Fruit fly (Drosophila melanogaster) whole organism, embryonic: ENCODE measurements around the gene CG34297.

Source experiments
- Adf1 ChIP-seq: fragments of 200-800 bp; sonication (Bioruptor generic); IDR thresholded peaks from 2 replicates; pipeline ENCODE4 v1.3.6; 2022; ENCODE audit warnings: missing biosample characterization, missing genetic modification characterization
- B-H2 ChIP-seq: fragments of 200-800 bp; sonication (Bioruptor generic); optimal IDR thresholded peaks from 2 replicates; lab custom pipeline; 2018; ENCODE audit warnings: missing biosample characterization, mild to moderate bottlenecking, missing genetic modification characterization
- CG11456 ChIP-seq: fragments of 200-800 bp; sonication (Bioruptor generic); IDR thresholded peaks from 3 replicates; pipeline ENCODE4 v1.3.6; 2022; ENCODE audit warnings: missing biosample characterization, missing genetic modification characterization
- CG12659 ChIP-seq: fragments of 200-800 bp; sonication (Bioruptor generic); optimal IDR thresholded peaks from 3 replicates; lab custom pipeline; 2017; ENCODE audit warnings: mild to moderate bottlenecking, missing biosample characterization, missing genetic modification reagents, missing genetic modification characterization
- CG12769 ChIP-seq: fragments of 200-800 bp; sonication (Bioruptor generic); optimal IDR thresholded peaks from 2 replicates; lab custom pipeline; 2019; ENCODE audit warnings: missing biosample characterization, mild to moderate bottlenecking, missing genetic modification characterization, moderate library complexity
- CG13624 ChIP-seq: fragments of 200-800 bp; sonication (Bioruptor generic); optimal IDR thresholded peaks from 2 replicates; lab custom pipeline; 2016; ENCODE audit warnings: missing biosample characterization, missing genetic modification characterization
- CG13894 ChIP-seq: fragments of 200-800 bp; sonication (Bioruptor generic); optimal IDR thresholded peaks from 3 replicates; lab custom pipeline; 2018; ENCODE audit warnings: missing biosample characterization, mild to moderate bottlenecking, missing genetic modification characterization, moderate library complexity
- CG14667 ChIP-seq: fragments of 200-800 bp; sonication (Bioruptor generic); IDR thresholded peaks from 2 replicates; pipeline ENCODE4 v1.3.6; 2022; ENCODE audit warnings: missing biosample characterization, missing genetic modification characterization
- CG1529 ChIP-seq: fragments of 200-800 bp; sonication (Bioruptor generic); optimal IDR thresholded peaks from 3 replicates; lab custom pipeline; 2018; ENCODE audit warnings: missing biosample characterization, missing genetic modification characterization
- CG17802 ChIP-seq: fragments of 200-800 bp; sonication (Bioruptor generic); optimal IDR thresholded peaks from 2 replicates; lab custom pipeline; 2018; ENCODE audit warnings: missing biosample characterization, mild to moderate bottlenecking, missing genetic modification characterization, moderate library complexity
- CG18764 ChIP-seq: fragments of 200-800 bp; sonication (Bioruptor generic); optimal IDR thresholded peaks from 3 replicates; lab custom pipeline; 2016; ENCODE audit warnings: missing biosample characterization, missing genetic modification characterization
- CG34224 ChIP-seq: fragments of 200-800 bp; sonication (Bioruptor generic); IDR thresholded peaks from 3 replicates; pipeline ENCODE4 v1.3.6; 2022; ENCODE audit warnings: missing biosample characterization, missing genetic modification characterization; ENCODE audit not compliant: partially characterized antibody
- CG3726 ChIP-seq: fragments of 200-800 bp; sonication (Bioruptor generic); IDR thresholded peaks from 3 replicates; pipeline ENCODE4, ENCODE4 v1.3.6; 2022; ENCODE audit warnings: missing biosample characterization, missing genetic modification characterization
- CG3995 ChIP-seq: fragments of 200-800 bp; sonication (Bioruptor generic); optimal IDR thresholded peaks from 3 replicates; lab custom pipeline; 2016; ENCODE audit warnings: missing biosample characterization, missing genetic modification characterization
- CG4424 ChIP-seq: fragments of 200-800 bp; sonication (Bioruptor generic); optimal IDR thresholded peaks from 3 replicates; lab custom pipeline; 2016; ENCODE audit warnings: missing biosample characterization, missing genetic modification characterization
- CG4707 ChIP-seq: fragments of 200-800 bp; sonication (Bioruptor generic); optimal IDR thresholded peaks from 2 replicates; lab custom pipeline; 2018; ENCODE audit warnings: missing biosample characterization, mild to moderate bottlenecking, missing genetic modification characterization, moderate library complexity
- CG6175 ChIP-seq: fragments of 200-800 bp; sonication (Bioruptor generic); IDR thresholded peaks from 3 replicates; pipeline ENCODE4 v1.3.6; 2022; ENCODE audit warnings: missing biosample characterization, missing genetic modification characterization
- CG9727 ChIP-seq: fragments of 200-800 bp; sonication (Bioruptor generic); optimal IDR thresholded peaks from 3 replicates; lab custom pipeline; 2017; ENCODE audit warnings: missing biosample characterization, mild to moderate bottlenecking, missing genetic modification characterization
- Chrac-16 ChIP-seq: fragments of 200-800 bp; sonication (Bioruptor generic); optimal IDR thresholded peaks from 3 replicates; lab custom pipeline; 2016; ENCODE audit warnings: missing biosample characterization, missing genetic modification characterization
- Dad ChIP-seq: fragments of 200-800 bp; sonication (Bioruptor generic); optimal IDR thresholded peaks from 3 replicates; lab custom pipeline; 2016; ENCODE audit warnings: missing biosample characterization, missing genetic modification characterization
- Dek ChIP-seq: fragments of 200-800 bp; sonication (Bioruptor generic); optimal IDR thresholded peaks from 3 replicates; lab custom pipeline; 2019; ENCODE audit warnings: missing biosample characterization, mild to moderate bottlenecking, missing genetic modification characterization, moderate library complexity
- Dip2 ChIP-seq: fragments of 200-800 bp; sonication (Bioruptor generic); IDR thresholded peaks from 2 replicates; pipeline ENCODE4 v1.3.6; 2022; ENCODE audit warnings: missing biosample characterization, missing genetic modification characterization
- Doc2 ChIP-seq: fragments of 200-800 bp; sonication (Bioruptor generic); IDR thresholded peaks from 2 replicates; pipeline ENCODE4 v1.3.6; 2022; ENCODE audit warnings: missing biosample characterization, missing genetic modification characterization
- H2.0 ChIP-seq: fragments of 200-800 bp; sonication (Bioruptor generic); IDR thresholded peaks from 2 replicates; pipeline ENCODE4 v1.3.6; 2022; ENCODE audit warnings: missing biosample characterization, missing genetic modification characterization
- HLH4C ChIP-seq: fragments of 200-800 bp; sonication (Bioruptor generic); IDR thresholded peaks from 3 replicates; pipeline ENCODE4 v1.3.6; 2022; ENCODE audit warnings: missing biosample characterization, missing genetic modification characterization; ENCODE audit not compliant: partially characterized antibody
- HmgZ ChIP-seq: fragments of 200-800 bp; sonication (Bioruptor generic); optimal IDR thresholded peaks from 2 replicates; lab custom pipeline; 2018; ENCODE audit warnings: missing biosample characterization, mild to moderate bottlenecking, missing genetic modification characterization
- Myb ChIP-seq: fragments of 200-800 bp; sonication (Bioruptor generic); optimal IDR thresholded peaks from 2 replicates; lab custom pipeline; 2016; ENCODE audit warnings: missing biosample characterization, missing genetic modification characterization
- NC2α ChIP-seq: fragments of 200-800 bp; sonication (Bioruptor generic); optimal IDR thresholded peaks from 2 replicates; lab custom pipeline; 2016; ENCODE audit warnings: missing biosample characterization, missing genetic modification characterization
- Oli ChIP-seq: fragments of 200-800 bp; sonication (Bioruptor generic); optimal IDR thresholded peaks from 2 replicates; lab custom pipeline; 2018; ENCODE audit warnings: missing biosample characterization, mild to moderate bottlenecking, missing genetic modification characterization, moderate library complexity
- Scr ChIP-seq: fragments of 200-800 bp; sonication (Bioruptor generic); IDR thresholded peaks from 2 replicates; pipeline ENCODE4 v1.3.6; 2022; ENCODE audit warnings: missing biosample characterization, missing genetic modification characterization; ENCODE audit not compliant: partially characterized antibody
- Side ChIP-seq: fragments of 200-800 bp; sonication (Bioruptor generic); optimal IDR thresholded peaks from 2 replicates; lab custom pipeline; 2016; ENCODE audit warnings: missing biosample characterization, missing genetic modification characterization
- Spps ChIP-seq: fragments of 200-800 bp; sonication (Bioruptor generic); optimal IDR thresholded peaks from 2 replicates; lab custom pipeline; 2018; ENCODE audit warnings: missing biosample characterization, mild to moderate bottlenecking, missing genetic modification characterization
- Taf1 ChIP-seq: fragments of 200-800 bp; sonication (Bioruptor generic); IDR thresholded peaks from 2 replicates; pipeline ENCODE4 v1.3.6; 2022; ENCODE audit warnings: missing biosample characterization, missing genetic modification characterization
- Tbp ChIP-seq: fragments of >200 bp; optimal IDR thresholded peaks from 2 replicates; lab custom pipeline; 2018; ENCODE audit warnings: missing biosample characterization, missing genetic modification characterization
- ato ChIP-seq: fragments of 200-800 bp; sonication (Bioruptor generic); IDR thresholded peaks from 2 replicates; pipeline ENCODE4 v1.3.6; 2022; ENCODE audit warnings: missing biosample characterization, missing genetic modification characterization; ENCODE audit not compliant: partially characterized antibody
- cato ChIP-seq: fragments of 200-800 bp; sonication (Bioruptor generic); optimal IDR thresholded peaks from 2 replicates; lab custom pipeline; 2016; ENCODE audit warnings: missing biosample characterization, missing genetic modification characterization, borderline replicate concordance
- dimm ChIP-seq: fragments of 200-800 bp; sonication (Bioruptor generic); IDR thresholded peaks from 2 replicates; pipeline ENCODE4 v1.3.6; 2022; ENCODE audit warnings: missing biosample characterization, missing genetic modification characterization
- dpn ChIP-seq, 2 experiments: fragments of 200-800 bp; sonication (Bioruptor generic); optimal IDR thresholded peaks; 3 replicates each; lab custom pipeline; 2016; ENCODE audit warnings: missing biosample characterization in 2 of 2, missing genetic modification characterization in 2 of 2
- gcm2 ChIP-seq: fragments of 200-800 bp; sonication (Bioruptor generic); optimal IDR thresholded peaks from 2 replicates; lab custom pipeline; 2016; ENCODE audit warnings: missing biosample characterization, missing genetic modification characterization
- gfzf ChIP-seq: fragments of 200-800 bp; sonication (Bioruptor generic); optimal IDR thresholded peaks from 2 replicates; lab custom pipeline; 2016; ENCODE audit warnings: missing biosample characterization, mild to moderate bottlenecking, missing genetic modification characterization, moderate library complexity
- gsb-n ChIP-seq: fragments of 200-800 bp; sonication (Bioruptor generic); optimal IDR thresholded peaks from 3 replicates; lab custom pipeline; 2018; ENCODE audit warnings: missing biosample characterization, mild to moderate bottlenecking, missing genetic modification characterization
- hb ChIP-seq: fragments of 200-800 bp; sonication (Bioruptor generic); IDR thresholded peaks from 3 replicates; pipeline ENCODE4 v1.3.6; 2022; ENCODE audit warnings: missing biosample characterization, missing genetic modification characterization; ENCODE audit not compliant: partially characterized antibody
- ind ChIP-seq: fragments of 200-800 bp; sonication (Bioruptor generic); optimal IDR thresholded peaks from 3 replicates; lab custom pipeline; 2016; ENCODE audit warnings: missing biosample characterization, missing genetic modification characterization
- nau ChIP-seq: fragments of 200-800 bp; sonication (Bioruptor generic); optimal IDR thresholded peaks from 3 replicates; lab custom pipeline; 2017; ENCODE audit warnings: missing biosample characterization, mild to moderate bottlenecking, missing genetic modification characterization, missing genetic modification reagents
- nom ChIP-seq: fragments of 200-800 bp; sonication (Bioruptor generic); optimal IDR thresholded peaks from 2 replicates; lab custom pipeline; 2017; ENCODE audit warnings: missing biosample characterization, missing genetic modification characterization, mild to moderate bottlenecking, moderate library complexity, missing genetic modification reagents
- sug ChIP-seq: fragments of 200-800 bp; optimal IDR thresholded peaks from 2 replicates; lab custom pipeline; 2019; ENCODE audit warnings: missing biosample characterization, mild to moderate bottlenecking, missing genetic modification characterization, moderate library complexity
- ttk ChIP-seq: fragments of 200-800 bp; sonication (Bioruptor generic); IDR thresholded peaks from 2 replicates; pipeline ENCODE4 v2.1.2; 2022; ENCODE audit warnings: missing biosample characterization, missing genetic modification characterization
- tx ChIP-seq: fragments of 200-800 bp; sonication (Bioruptor generic); optimal IDR thresholded peaks from 2 replicates; lab custom pipeline; 2016; ENCODE audit warnings: missing biosample characterization, missing genetic modification characterization
- unc-4 ChIP-seq: fragments of 200-800 bp; sonication (Bioruptor generic); IDR thresholded peaks from 2 replicates; pipeline ENCODE4 v1.3.6; 2022; ENCODE audit warnings: missing biosample characterization, missing genetic modification characterization; ENCODE audit not compliant: partially characterized antibody
- wdn ChIP-seq: fragments of 200-800 bp; sonication (Bioruptor generic); IDR thresholded peaks from 2 replicates; pipeline ENCODE4 v1.3.6; 2022; ENCODE audit warnings: missing biosample characterization, missing genetic modification characterization

Gene CG34297

DNA sequence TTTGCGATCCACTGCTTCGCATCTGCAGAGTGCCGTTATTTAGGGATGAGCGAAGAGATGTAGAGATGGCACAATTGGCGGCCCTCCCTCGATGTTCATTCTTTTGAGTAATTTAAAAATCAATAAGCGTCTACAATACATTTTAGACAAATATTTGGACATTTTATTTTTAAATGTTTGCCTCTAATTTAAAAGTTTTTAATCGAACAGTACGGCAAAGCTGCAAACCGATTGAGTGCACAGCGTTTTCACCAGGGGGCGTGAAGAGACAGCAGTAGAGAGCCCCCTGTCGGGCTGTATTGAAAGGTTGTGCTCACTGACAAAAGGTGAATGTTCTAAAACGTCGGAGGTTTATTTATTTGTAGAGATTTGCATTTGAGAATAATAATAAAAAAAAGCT, 11.6 kb upstream of the CG34297 start, which contains the start of gene bcd (continued):
- TF ChIP-seq tx (GFP tag; lab: Kevin White, UChicago) (peak; percentile 73), CG6175 (peak; percentile 67; the same call in 2 of the 3 replicates), CG3995 (no peak), gfzf (GFP tag; lab: Kevin White, UChicago) (peak; percentile 13), CG17802 (tag; lab: Kevin White, UChicago) (peak; percentile 41), dpn (GFP tag; optimal IDR thresholded peaks at IDR 0.05; lab: Kevin White, UChicago) (peak; percentile 80 to 83), unc-4 (peak; percentile 49), H2.0 (GFP tag; lab: Robert Waterston, UW) (peak; percentile 64), cato (GFP tag; lab: Kevin White, UChicago) (peak; percentile 68), CG1529 (GFP tag; lab: Kevin White, UChicago) (peak; percentile 21), HmgZ (tag; lab: Kevin White, UChicago) (peak; percentile 71), CG4424 (GFP tag; lab: Kevin White, UChicago) (peak; percentile 79), B-H2 (no peak), HLH4C (peak; percentile 32; the same call in 1 of the 3 replicates), Tbp (GFP tag; lab: Kevin White, UChicago) (no peak), ind (GFP tag; lab: Kevin White, UChicago) (peak; percentile 75), Taf1 (GFP tag; lab: Robert Waterston, UW) (0 out of 2 replicates have a peak, but pooled peaks have one; percentile 9), gsb-n (tag; lab: Kevin White, UChicago) (peak; percentile 13), Scr (GFP tag; lab: Robert Waterston, UW) (peak; percentile 66), sug (tag; lab: Kevin White, UChicago) (no peak), Spps (peak; percentile 30), Doc2 (GFP tag; lab: Robert Waterston, UW) (0 out of 2 replicates have a peak, but pooled peaks have one; percentile 37), Dek (tag; lab: Kevin White, UChicago) (peak; percentile 52), CG12659 (GFP tag; lab: Kevin White, UChicago) (peak; percentile 64), ato (GFP tag; lab: Robert Waterston, UW) (no peak), Side (GFP tag; lab: Kevin White, UChicago) (peak; percentile 65), nom (GFP tag; lab: Kevin White, UChicago) (no peak), hb (GFP tag; lab: Robert Waterston, UW) (no peak), nau (no peak), CG11456 (GFP tag; lab: Robert Waterston, UW) (peak; percentile 96), CG14667 (peak; percentile 75), Myb (peak; percentile 87), CG4707 (peak; percentile 69), gcm2 (GFP tag; lab: Kevin White, UChicago) (peak; percentile 29), dimm (GFP tag; lab: Robert Waterston, UW) (peak; percentile 39; the same call in 1 of the 2 replicates), CG13624 (peak; percentile 77), NC2α (GFP tag; lab: Kevin White, UChicago) (peak; percentile 60), ttk (GFP tag; lab: Robert Waterston, UW) (peak; percentile 76), Dip2 (no peak), CG3726 (GFP tag; lab: Robert Waterston, UW) (peak; percentile 42; the same call in 1 of the 3 replicates), wdn (GFP tag; lab: Robert Waterston, UW) (0 out of 2 replicates have a peak, but pooled peaks have one; percentile 11), Adf1 (GFP tag; lab: Robert Waterston, UW) (peak; percentile 35), CG12769 (tag; lab: Kevin White, UChicago) (no peak), CG18764 (GFP tag; lab: Kevin White, UChicago) (peak; percentile 66), Dad (GFP tag; lab: Kevin White, UChicago) (peak; percentile 71), Oli (tag; lab: Kevin White, UChicago) (peak; percentile 55), CG13894 (tag; lab: Kevin White, UChicago) (no peak), CG9727 (peak; percentile 66), Chrac-16 (GFP tag; lab: Kevin White, UChicago) (peak; percentile 90), CG34224 (GFP tag; lab: Robert Waterston, UW) (peak; percentile 34; the same call in 1 of the 3 replicates)
